Fruit fly (Drosophila melanogaster): ENCODE measurements around the gene Nt5a.

Nt5a gene

dm6 chr3L:1313039-1313766 lies 6.0 kb upstream of the Nt5a start, which contains the start of the genes sturkopf and Herc4 (continued):
- TF ChIP-seq Trl (optimal IDR thresholded peaks at IDR 0.05), result no peak
- TF ChIP-seq Trl (GFP tag; optimal IDR thresholded peaks at IDR 0.05), result peak; percentile 87
- TF ChIP-seq kni (GFP tag; optimal IDR thresholded peaks at IDR 0.05), result no peak
- peak; percentile 84 for TF ChIP-seq CG18262 (tag; optimal IDR thresholded peaks at IDR 0.05)
- TF ChIP-seq pros (GFP tag; optimal IDR thresholded peaks at IDR 0.05), result peak; percentile 2
- TF ChIP-seq nom (GFP tag; optimal IDR thresholded peaks at IDR 0.05), result peak; percentile 23
- peak; percentile 84 for TF ChIP-seq CG2678 (tag; optimal IDR thresholded peaks at IDR 0.05)
- peak; percentile 61; the same call in 1 of the 2 replicates for TF ChIP-seq CG9215 (GFP tag; IDR thresholded peaks at IDR 0.05)
- peak; percentile 46 for TF ChIP-seq gfzf (GFP tag; optimal IDR thresholded peaks at IDR 0.05)
- TF ChIP-seq Gug (GFP tag; IDR thresholded peaks at IDR 0.05), result peak; percentile 62; the same call in 3 of the 4 replicates
- no peak for TF ChIP-seq hb (GFP tag; IDR thresholded peaks at IDR 0.05; ENCODE audit: partially characterized antibody)
- TF ChIP-seq Nf-YC (tag; optimal IDR thresholded peaks at IDR 0.05), result peak; percentile 84
- no peak; the same call in 1 of the 2 replicates for TF ChIP-seq CG8765 (GFP tag; IDR thresholded peaks at IDR 0.05)
- peak; percentile 36 for TF ChIP-seq tap (tag; optimal IDR thresholded peaks at IDR 0.05)
- peak; percentile 16; the same call in 1 of the 3 replicates for TF ChIP-seq B-H1 (GFP tag; IDR thresholded peaks at IDR 0.05)
- TF ChIP-seq Awh (GFP tag; IDR thresholded peaks at IDR 0.05), result no peak
- peak; percentile 85 for TF ChIP-seq pum (GFP tag; optimal IDR thresholded peaks at IDR 0.05)
- TF ChIP-seq CG10147 (GFP tag; optimal IDR thresholded peaks at IDR 0.05), result peak; percentile 55
- peak; percentile 89 for TF ChIP-seq pho (GFP tag; optimal IDR thresholded peaks at IDR 0.05)
- TF ChIP-seq CG9609 (GFP tag; optimal IDR thresholded peaks at IDR 0.05), result peak; percentile 62
- peak; percentile 66 for TF ChIP-seq CG8388 (GFP tag; optimal IDR thresholded peaks at IDR 0.05)
- TF ChIP-seq CG14710 (tag; optimal IDR thresholded peaks at IDR 0.05), result peak; percentile 76
- TF ChIP-seq Bdp1 (GFP tag; optimal IDR thresholded peaks at IDR 0.05), result peak; percentile 51
- peak; percentile 67 for TF ChIP-seq CG17829 (tag; optimal IDR thresholded peaks at IDR 0.05)
- TF ChIP-seq trem (tag; optimal IDR thresholded peaks at IDR 0.05), result peak; percentile 98
- peak; percentile 80 for TF ChIP-seq lilli (GFP tag; optimal IDR thresholded peaks at IDR 0.05)
- no peak for TF ChIP-seq nau (GFP tag; optimal IDR thresholded peaks at IDR 0.05)
- TF ChIP-seq ewg (GFP tag; optimal IDR thresholded peaks at IDR 0.05), result peak; percentile 38
- TF ChIP-seq D19A (tag; optimal IDR thresholded peaks at IDR 0.05), result no peak
- TF ChIP-seq ab (GFP tag; optimal IDR thresholded peaks at IDR 0.05), result peak; percentile 56
- peak; percentile 57 for TF ChIP-seq cwo (GFP tag; optimal IDR thresholded peaks at IDR 0.05)
- peak; percentile 83 for TF ChIP-seq Atf-2 (GFP tag; optimal IDR thresholded peaks at IDR 0.05)
- TF ChIP-seq ftz-f1 (GFP tag; optimal IDR thresholded peaks at IDR 0.05), result peak; percentile 64
- TF ChIP-seq oc (tag; optimal IDR thresholded peaks at IDR 0.05), result peak; percentile 40
- TF ChIP-seq CG12942 (GFP tag; optimal IDR thresholded peaks at IDR 0.05), result peak; percentile 60
- TF ChIP-seq CG13296 (GFP tag; optimal IDR thresholded peaks at IDR 0.05), result peak; percentile 55
- peak; percentile 56 for TF ChIP-seq CG6272 (GFP tag; IDR thresholded peaks at IDR 0.05)
- TF ChIP-seq tgo (GFP tag; IDR thresholded peaks at IDR 0.05), result peak; percentile 48; the same call in 2 of the 3 replicates
- TF ChIP-seq CG11247 (GFP tag; IDR thresholded peaks at IDR 0.05), result peak; percentile 25; the same call in 1 of the 2 replicates
- peak; percentile 60 for TF ChIP-seq gcm (GFP tag; optimal IDR thresholded peaks at IDR 0.05)
- TF ChIP-seq salm (tag; optimal IDR thresholded peaks at IDR 0.05), result peak; percentile 41
- TF ChIP-seq CG7987 (GFP tag; optimal IDR thresholded peaks at IDR 0.05), result peak; percentile 22
- no peak; the same call in 2 of the 3 replicates for TF ChIP-seq CG7357 (GFP tag; IDR thresholded peaks at IDR 0.05)
- peak; percentile 89 for TF ChIP-seq ems (GFP tag; optimal IDR thresholded peaks at IDR 0.05)
- TF ChIP-seq CG3407 (GFP tag; optimal IDR thresholded peaks at IDR 0.05), result peak; percentile 69
- TF ChIP-seq sd (tag; optimal IDR thresholded peaks at IDR 0.05), result peak; percentile 22
- no peak for TF ChIP-seq usp (GFP tag; optimal IDR thresholded peaks at IDR 0.05)
- TF ChIP-seq tin (GFP tag; optimal IDR thresholded peaks at IDR 0.05), result peak; percentile 61
- no peak for TF ChIP-seq CG7745 (tag; optimal IDR thresholded peaks at IDR 0.05)
